Worm (Caenorhabditis elegans) whole organism, young adult: ENCODE data around the gene C43F9.5.

Experiments
- F22D6.2 ChIP-seq: sonication (generic microtip); optimal IDR thresholded peaks from 2 replicates; lab custom pipeline; 2016; ENCODE audit warnings: mild to moderate bottlenecking, missing genetic modification characterization, missing compliant biosample characterization
- ama-1 ChIP-seq, 3 experiments: fragments of 150-350 bp in 1 of 3; sonication (generic microtip) in 2 of 3; optimal IDR thresholded peaks; 2 replicates each; lab custom pipeline; 2014 to 2018; ENCODE audit warnings: missing biosample characterization in 2 of 3, missing genetic modification characterization in 2 of 3, missing genetic modification reagents in 2 of 3
- dpl-1 ChIP-seq: fragments of 150-350 bp; optimal IDR thresholded peaks from 2 replicates; lab custom pipeline; 2014; ENCODE audit warnings: missing biosample characterization, missing genetic modification reagents, missing genetic modification characterization
- egl-44 ChIP-seq: fragments of 200-800 bp; sonication (Bioruptor generic); IDR thresholded peaks from 2 replicates; pipeline ENCODE4 v1.3.6; 2022; ENCODE audit warnings: missing genetic modification reagents, missing genetic modification characterization, missing compliant biosample characterization
- ets-4 ChIP-seq: fragments of 200-800 bp; sonication (Bioruptor generic); optimal IDR thresholded peaks from 2 replicates; lab custom pipeline; 2018; ENCODE audit warnings: mild to moderate bottlenecking, missing genetic modification characterization, missing compliant biosample characterization
- lin-54 ChIP-seq: fragments of 200-800 bp; sonication (Bioruptor generic); optimal IDR thresholded peaks from 2 replicates; lab custom pipeline; 2018; ENCODE audit warnings: mild to moderate bottlenecking, missing genetic modification characterization, missing compliant biosample characterization
- lir-1 ChIP-seq: fragments of 200-800 bp; sonication (Bioruptor generic); conservative IDR thresholded peaks from 2 replicates; pipeline ENCODE4 v1.3.6; 2022; ENCODE audit warnings: missing genetic modification reagents, missing genetic modification characterization, missing compliant biosample characterization
- mes-4 ChIP-seq: sonication (generic microtip); optimal IDR thresholded peaks from 2 replicates; lab custom pipeline; 2016; ENCODE audit warnings: missing genotype, missing genetic modification characterization, missing compliant biosample characterization
- pha-4 ChIP-seq: fragments of 150-350 bp; sonication (generic microtip); optimal IDR thresholded peaks from 2 replicates; lab custom pipeline; 2014; ENCODE audit warnings: missing biosample characterization, missing genetic modification reagents, missing genetic modification characterization
- rcor-1 ChIP-seq: fragments of 200-800 bp; sonication (Bioruptor generic); IDR thresholded peaks from 2 replicates; pipeline ENCODE4 v1.3.6; 2022; ENCODE audit warnings: missing genetic modification reagents, missing genetic modification characterization, missing compliant biosample characterization
- sea-2 ChIP-seq: fragments of 200-800 bp; sonication (Bioruptor generic); IDR thresholded peaks from 2 replicates; pipeline ENCODE4 v1.3.6; 2022; ENCODE audit warnings: missing genetic modification characterization, missing compliant biosample characterization

ce11 chrIV:10614918-10615477, 24.4 kb upstream of the C43F9.5 start, which contains the start of gene ptr-14:
- TF ChIP-seq egl-44 (GFP tag; lab: Robert Waterston, UW) (no peak), sea-2 (GFP tag; lab: Robert Waterston, UW) (no peak), rcor-1 (no peak), mes-4 (tag; lab: Kevin White, UChicago) (no peak), F22D6.2 (tag; lab: Kevin White, UChicago) (no peak), dpl-1 (no peak), lir-1 (no peak), lin-54 (GFP tag; lab: Kevin White, UChicago) (no peak), pha-4 (tag; lab: Kevin White, UChicago) (no peak), ama-1 (optimal IDR thresholded peaks at IDR 0.05; lab: Kevin White, UChicago) (no peak), ama-1 (GFP tag; optimal IDR thresholded peaks at IDR 0.05; lab: Kevin White, UChicago) (no peak), ets-4 (GFP tag; lab: Kevin White, UChicago) (no peak)
